Worm (Caenorhabditis elegans) whole organism, early embryonic: ENCODE measurements around the gene cct-5.
A peak's percentile ranks its signal among the peaks of the same experiment; 100 is the strongest.

Experiments
- B0310.2 ChIP-seq: sonication (generic microtip); optimal IDR thresholded peaks from 2 replicates; lab custom pipeline; 2016; ENCODE audit warnings: mild to moderate bottlenecking, missing genetic modification characterization, missing compliant biosample characterization
- F13C5.2 ChIP-seq: sonication (generic microtip); optimal IDR thresholded peaks from 2 replicates; lab custom pipeline; 2017; ENCODE audit warnings: mild to moderate bottlenecking, missing genetic modification characterization, inconsistent platforms, missing compliant biosample characterization
- aly-1 ChIP-seq: sonication (generic microtip); optimal IDR thresholded peaks from 2 replicates; lab custom pipeline; 2016; ENCODE audit warnings: missing genetic modification characterization, missing compliant biosample characterization
- ama-1 ChIP-seq: fragments of 150-350 bp; optimal IDR thresholded peaks from 2 replicates; lab custom pipeline; 2014
- ceh-13 ChIP-seq: fragments of 200-800 bp; sonication (Bioruptor generic); optimal IDR thresholded peaks from 2 replicates; lab custom pipeline; 2018; ENCODE audit warnings: mild to moderate bottlenecking, missing genetic modification characterization, missing compliant biosample characterization
- ceh-36 ChIP-seq: sonication (generic microtip); optimal IDR thresholded peaks from 2 replicates; lab custom pipeline; 2016; ENCODE audit warnings: missing genetic modification characterization, inconsistent platforms, missing compliant biosample characterization
- ets-7 ChIP-seq: sonication (generic microtip); optimal IDR thresholded peaks from 2 replicates; lab custom pipeline; 2016; ENCODE audit warnings: missing genotype, missing genetic modification characterization, missing compliant biosample characterization
- flt-1 ChIP-seq: fragments of 200-800 bp; sonication (Bioruptor generic); IDR thresholded peaks from 2 replicates; pipeline ENCODE4 v1.3.6; 2022; ENCODE audit warnings: missing genetic modification characterization, missing compliant biosample characterization
- hmbx-1 ChIP-seq: sonication (generic microtip); optimal IDR thresholded peaks from 2 replicates; lab custom pipeline; 2016; ENCODE audit warnings: mild to moderate bottlenecking, missing genetic modification characterization, missing compliant biosample characterization
- hmg-4 ChIP-seq: fragments of 200-800 bp; sonication (Bioruptor generic); optimal IDR thresholded peaks from 2 replicates; lab custom pipeline; 2018; ENCODE audit warnings: mild to moderate bottlenecking, missing genetic modification characterization, missing compliant biosample characterization
- hnd-1 ChIP-seq: sonication (generic microtip); optimal IDR thresholded peaks from 2 replicates; lab custom pipeline; 2016; ENCODE audit warnings: missing genetic modification characterization, missing compliant biosample characterization
- pes-1 ChIP-seq: fragments of 200-800 bp; sonication (Bioruptor generic); IDR thresholded peaks from 2 replicates; pipeline ENCODE4 v1.3.6; 2022; ENCODE audit warnings: missing genetic modification reagents, missing genetic modification characterization, missing compliant biosample characterization
- scrt-1 ChIP-seq: fragments of 200-800 bp; sonication (Bioruptor generic); IDR thresholded peaks from 2 replicates; pipeline ENCODE4 v1.3.6; 2022; ENCODE audit warnings: missing genetic modification characterization, missing compliant biosample characterization
- sea-1 ChIP-seq: fragments of 200-800 bp; sonication (Bioruptor generic); conservative IDR thresholded peaks from 2 replicates; pipeline ENCODE4 v1.3.6; 2022; ENCODE audit warnings: missing genetic modification characterization, missing compliant biosample characterization
- tbx-11 ChIP-seq: fragments of 200-800 bp; sonication (Bioruptor generic); IDR thresholded peaks from 2 replicates; pipeline ENCODE4 v1.3.6; 2022; ENCODE audit warnings: missing genetic modification characterization, missing compliant biosample characterization
- tbx-37 ChIP-seq: fragments of 200-800 bp; sonication (Bioruptor generic); conservative IDR thresholded peaks from 2 replicates; pipeline ENCODE4 v1.3.6; 2022; ENCODE audit warnings: missing genetic modification reagents, missing genetic modification characterization, missing compliant biosample characterization
- tra-4 ChIP-seq: sonication (generic microtip); optimal IDR thresholded peaks from 2 replicates; lab custom pipeline; 2017; ENCODE audit warnings: missing genetic modification characterization, missing compliant biosample characterization

cct-5 gene

DNA sequence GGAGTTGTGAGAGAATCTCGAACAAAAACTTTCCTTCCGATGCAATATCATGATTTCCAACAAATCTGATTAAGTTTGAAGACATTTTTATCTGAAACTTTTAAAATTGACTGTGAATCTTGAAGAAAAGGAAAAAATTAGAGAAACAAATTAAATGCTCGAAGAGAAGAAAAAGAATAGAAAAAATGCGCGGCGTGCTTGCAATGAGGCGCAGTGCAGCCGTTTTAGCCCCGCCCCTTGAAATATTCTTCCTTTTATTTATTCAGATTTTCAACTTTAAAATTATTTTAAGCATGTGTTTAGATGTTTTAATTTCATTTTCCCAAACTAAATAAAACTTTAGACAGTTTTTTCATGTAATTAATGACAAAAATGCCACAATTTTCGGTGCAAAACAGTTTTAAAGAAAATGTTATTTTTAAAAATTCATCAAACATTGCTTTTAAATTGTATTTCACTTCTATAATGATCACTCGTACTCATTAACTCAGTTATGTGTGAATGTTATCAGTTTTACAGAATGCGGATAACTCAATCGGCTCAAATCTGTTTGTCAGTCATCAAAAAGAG, 34.5 kb upstream of the cct-5 start, which contains the start of the genes mrps-34 and cisd-3.1:
TSS of gene mrps-34 (minus strand) at position 91 of the 570 bp plus-strand sequence.
TSS of gene cisd-3.1 (plus strand) at position 520 of the 570 bp plus-strand sequence.
- TF ChIP-seq flt-1 (GFP tag; lab: Robert Waterston, UW) (peak; percentile 30; the same call in 1 of the 2 replicates), tbx-11 (GFP tag; lab: Robert Waterston, UW) (no peak), sea-1 (GFP tag; lab: Robert Waterston, UW) (no peak), B0310.2 (tag; lab: Kevin White, UChicago) (no peak), tra-4 (no peak), scrt-1 (GFP tag; lab: Robert Waterston, UW) (no peak), aly-1 (no peak), hmg-4 (GFP tag; lab: Kevin White, UChicago) (no peak), F13C5.2 (tag; lab: Kevin White, UChicago) (peak; percentile 38), hnd-1 (tag; lab: Kevin White, UChicago) (peak; percentile 18), pes-1 (GFP tag; lab: Robert Waterston, UW) (no peak)

DNA sequence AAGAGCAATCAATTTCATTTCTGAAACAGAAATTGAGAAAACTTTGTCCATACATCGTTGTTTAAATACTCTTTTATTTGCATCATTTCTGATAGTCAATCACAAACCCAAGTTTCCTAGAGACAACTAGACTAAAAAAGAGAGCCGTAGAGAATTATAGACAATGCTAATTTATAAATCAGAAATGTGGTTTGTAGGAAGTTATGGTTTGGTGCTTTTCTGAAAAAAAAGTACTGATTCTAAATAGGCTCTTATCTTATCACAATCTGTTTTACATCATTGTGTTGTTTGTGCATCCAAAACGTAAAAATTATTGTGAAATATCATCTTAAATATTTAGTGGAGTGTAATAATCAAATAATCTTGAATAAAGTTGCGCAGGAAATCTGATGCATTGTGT, 32.7 kb upstream of the cct-5 start, which contains the start of gene ugt-62:
TSS of gene ugt-62 (minus strand) at position 20 of the 400 bp plus-strand sequence.
- TF ChIP-seq tbx-37 (no peak), aly-1 (no peak), hnd-1 (tag; lab: Kevin White, UChicago) (no peak), hmg-4 (GFP tag; lab: Kevin White, UChicago) (no peak), hmbx-1 (tag; lab: Kevin White, UChicago) (no peak), ceh-13 (GFP tag; lab: Kevin White, UChicago) (no peak), ama-1 (lab: Kevin White, UChicago) (no peak), B0310.2 (tag; lab: Kevin White, UChicago) (no peak), pes-1 (GFP tag; lab: Robert Waterston, UW) (no peak), F13C5.2 (tag; lab: Kevin White, UChicago) (no peak), scrt-1 (GFP tag; lab: Robert Waterston, UW) (no peak), tbx-11 (GFP tag; lab: Robert Waterston, UW) (no peak), tra-4 (no peak)

DNA sequence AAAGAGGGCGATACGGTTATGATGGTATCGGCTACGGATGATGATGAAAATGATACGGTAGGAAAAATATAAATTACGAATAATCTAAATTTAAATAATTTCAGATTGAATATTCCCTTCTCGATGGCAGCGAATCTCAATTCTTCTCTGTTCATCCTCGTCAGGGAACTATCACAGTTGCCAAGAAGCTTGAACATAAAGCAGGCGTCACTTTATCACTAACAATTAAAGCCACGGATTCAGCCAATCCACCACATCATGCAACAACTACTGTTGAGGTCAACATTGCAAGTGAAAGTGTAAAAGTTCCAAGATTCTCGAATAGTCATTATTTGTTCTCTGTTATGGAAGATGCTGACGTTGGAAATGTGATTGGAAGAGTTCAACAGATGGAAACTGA, 23.1 kb upstream of the cct-5 start:
- TF ChIP-seq ets-7 (tag; lab: Kevin White, UChicago) (no peak), tbx-11 (GFP tag; lab: Robert Waterston, UW) (no peak), ama-1 (lab: Kevin White, UChicago) (no peak), aly-1 (no peak), sea-1 (GFP tag; lab: Robert Waterston, UW) (no peak), ceh-13 (GFP tag; lab: Kevin White, UChicago) (no peak), hnd-1 (tag; lab: Kevin White, UChicago) (no peak), tbx-37 (no peak), pes-1 (GFP tag; lab: Robert Waterston, UW) (no peak), flt-1 (GFP tag; lab: Robert Waterston, UW) (no peak), F13C5.2 (tag; lab: Kevin White, UChicago) (no peak), hmbx-1 (tag; lab: Kevin White, UChicago) (no peak), hmg-4 (GFP tag; lab: Kevin White, UChicago) (no peak), scrt-1 (GFP tag; lab: Robert Waterston, UW) (no peak), ceh-36 (tag; lab: Kevin White, UChicago) (no peak), B0310.2 (tag; lab: Kevin White, UChicago) (no peak), tra-4 (no peak)

DNA sequence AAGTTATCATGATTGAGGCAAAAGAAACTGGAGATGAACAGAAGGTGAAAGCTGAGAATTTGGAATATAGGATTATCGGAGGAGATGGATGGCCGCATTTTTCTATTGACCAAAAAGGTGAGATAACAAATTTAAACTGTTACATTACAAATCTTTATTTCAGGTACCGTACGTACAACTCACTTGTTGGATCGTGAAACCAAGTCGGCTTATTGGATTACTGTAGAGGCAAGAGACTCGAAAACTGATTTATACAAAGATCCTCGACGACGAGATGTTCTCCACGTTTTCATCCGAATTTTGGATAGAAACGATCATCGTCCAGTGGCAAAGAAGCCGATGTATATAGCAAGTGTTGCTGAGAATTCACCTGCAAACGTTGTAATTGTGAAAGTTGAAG, 18.1 kb upstream of the cct-5 start:
- TF ChIP-seq pes-1 (GFP tag; lab: Robert Waterston, UW) (no peak), ceh-36 (tag; lab: Kevin White, UChicago) (no peak), F13C5.2 (tag; lab: Kevin White, UChicago) (no peak), flt-1 (GFP tag; lab: Robert Waterston, UW) (no peak), ama-1 (lab: Kevin White, UChicago) (no peak), ets-7 (tag; lab: Kevin White, UChicago) (no peak), hnd-1 (tag; lab: Kevin White, UChicago) (no peak), B0310.2 (tag; lab: Kevin White, UChicago) (no peak)

DNA sequence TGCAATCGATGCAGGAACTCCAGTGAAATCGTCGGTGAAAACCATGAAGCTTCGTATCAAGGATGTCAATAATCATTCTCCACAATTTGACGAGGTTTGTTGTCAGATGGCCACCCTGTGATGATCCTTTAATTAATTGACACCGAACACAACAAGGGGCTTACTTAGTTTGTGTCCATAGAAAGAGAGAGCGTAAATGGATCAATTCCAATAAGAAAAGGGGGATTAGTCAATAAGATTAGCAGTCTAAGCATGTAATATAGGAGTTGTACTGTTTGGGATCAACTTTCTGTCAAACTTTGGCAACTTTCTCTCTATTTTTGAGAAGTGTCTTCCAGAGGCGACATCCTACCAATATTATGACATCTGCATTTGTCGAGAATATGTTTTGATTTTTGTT, 16.2 kb upstream of the cct-5 start:
- TF ChIP-seq aly-1 (no peak), ceh-36 (tag; lab: Kevin White, UChicago) (peak; percentile 59)

DNA sequence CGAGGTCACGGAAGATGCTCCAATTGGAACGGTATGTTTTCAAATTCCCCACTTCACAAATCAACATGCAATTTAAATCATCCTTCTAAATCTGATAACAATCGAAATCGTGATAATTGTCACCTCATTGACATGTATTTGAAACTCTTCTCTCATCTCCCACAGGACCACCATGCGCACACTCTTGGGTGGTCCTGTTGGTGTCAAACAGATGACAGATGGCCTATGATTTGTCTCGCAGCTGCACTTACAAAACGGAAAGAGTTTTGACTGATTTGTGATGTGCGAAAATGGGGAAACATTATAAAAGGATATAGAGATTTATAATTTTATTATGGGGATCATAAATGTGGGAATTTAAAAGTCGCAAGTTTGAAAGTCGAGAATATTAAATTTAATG, 15.5 kb upstream of the cct-5 start:
- TF ChIP-seq scrt-1 (GFP tag; lab: Robert Waterston, UW), result no peak
- no peak for TF ChIP-seq aly-1
- no peak for TF ChIP-seq hnd-1 (tag; lab: Kevin White, UChicago)
- no peak for TF ChIP-seq ets-7 (tag; lab: Kevin White, UChicago)
- no peak for TF ChIP-seq tra-4
- no peak for TF ChIP-seq sea-1 (GFP tag; lab: Robert Waterston, UW)

DNA sequence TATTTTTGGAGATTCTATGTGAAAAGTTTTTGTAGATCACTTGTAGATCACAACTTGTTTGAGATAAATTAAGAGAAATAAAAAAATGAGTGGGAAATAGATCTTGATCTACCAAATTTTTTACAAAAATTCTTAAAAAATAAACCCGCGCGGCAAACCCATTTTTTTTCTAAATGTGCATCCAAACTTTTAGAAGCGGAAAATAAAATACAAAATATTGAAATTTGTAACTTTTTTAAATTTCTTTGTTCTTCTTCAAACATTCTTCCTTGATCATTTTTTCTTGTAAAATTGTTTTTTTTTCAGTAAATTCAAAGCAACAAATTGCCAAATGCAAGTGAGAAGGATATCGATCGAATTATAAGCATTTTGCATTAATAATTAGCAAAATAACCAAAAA, 12.1 kb upstream of the cct-5 start, which contains the start of gene cdh-4:
TSS of gene cdh-4 (plus strand) at position 301 of the 400 bp plus-strand sequence.
- TF ChIP-seq hmbx-1 (tag; lab: Kevin White, UChicago) (no peak), ets-7 (tag; lab: Kevin White, UChicago) (no peak), flt-1 (GFP tag; lab: Robert Waterston, UW) (no peak), aly-1 (no peak), pes-1 (GFP tag; lab: Robert Waterston, UW) (no peak), F13C5.2 (tag; lab: Kevin White, UChicago) (no peak), sea-1 (GFP tag; lab: Robert Waterston, UW) (no peak)

DNA sequence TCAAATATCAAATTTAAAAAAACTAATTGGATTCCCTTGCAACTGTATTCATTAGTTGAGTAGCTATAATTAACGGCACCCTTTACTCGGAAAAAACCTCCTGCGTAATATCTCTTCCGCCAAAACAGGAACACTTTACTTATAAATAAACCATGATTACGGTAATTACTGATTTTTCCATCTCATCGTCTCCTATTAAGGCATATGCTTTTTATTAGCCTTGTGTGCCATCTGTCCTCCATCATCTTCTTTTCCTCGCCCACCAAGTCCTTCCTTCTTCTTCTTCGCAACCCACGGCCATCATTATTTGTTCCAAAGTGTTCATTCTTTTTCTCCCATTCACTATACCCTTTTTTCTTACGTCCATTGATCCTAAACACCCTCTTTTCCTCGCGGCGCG, 11.5 kb upstream of the cct-5 start:
- TF ChIP-seq F13C5.2 (tag; lab: Kevin White, UChicago), result no peak
- TF ChIP-seq tbx-37, result no peak
- TF ChIP-seq ceh-36 (tag; lab: Kevin White, UChicago), result no peak
- peak; percentile 30 for TF ChIP-seq hmg-4 (GFP tag; lab: Kevin White, UChicago)
- no peak for TF ChIP-seq hnd-1 (tag; lab: Kevin White, UChicago)
- no peak for TF ChIP-seq ceh-13 (GFP tag; lab: Kevin White, UChicago)
- no peak for TF ChIP-seq scrt-1 (GFP tag; lab: Robert Waterston, UW)
